Worm (Caenorhabditis elegans) whole organism, mixed stage, embryonic: ENCODE results near the gene glo-4.

Experiments used
- elt-3 ChIP-seq: fragments of 150-350 bp; optimal IDR thresholded peaks from 2 replicates; lab custom pipeline; 2014; ENCODE audit warnings: missing biosample characterization, missing genetic modification characterization
- lsy-2 ChIP-seq: fragments of 150-350 bp; optimal IDR thresholded peaks from 2 replicates; lab custom pipeline; 2014; ENCODE audit warnings: missing biosample characterization, missing genetic modification characterization
- nhr-237 ChIP-seq: fragments of 150-350 bp; optimal IDR thresholded peaks from 2 replicates; lab custom pipeline; 2014; ENCODE audit warnings: missing biosample characterization, missing genetic modification characterization
- unc-62 ChIP-seq: fragments of 150-350 bp; optimal IDR thresholded peaks from 2 replicates; lab custom pipeline; 2014; ENCODE audit warnings: missing biosample characterization, missing genetic modification reagents, missing genetic modification characterization

DNA sequence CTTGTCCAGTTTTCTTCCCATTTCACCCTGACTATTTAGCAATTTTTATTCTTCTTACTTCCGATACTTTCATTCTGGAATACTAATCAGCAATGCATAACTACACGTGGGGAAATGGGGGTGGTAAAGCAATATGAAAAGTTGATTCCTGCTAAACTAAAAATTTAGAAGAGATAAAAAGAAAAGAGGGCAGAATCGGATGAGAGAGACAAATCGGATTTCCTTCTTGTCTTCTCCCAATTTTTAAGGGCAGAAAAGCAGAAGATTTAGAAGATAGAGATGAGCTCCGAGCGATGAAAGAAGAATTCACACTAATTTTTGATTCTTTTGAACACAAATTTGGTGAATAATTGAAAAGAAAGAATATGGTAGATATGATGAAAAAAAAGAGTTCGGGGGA, 49.0 kb downstream of the glo-4 start:
- TF ChIP-seq nhr-237 (no peak), unc-62 (no peak), lsy-2 (tag; lab: Kevin White, UChicago) (no peak), elt-3 (tag; lab: Kevin White, UChicago) (no peak)
